Worm (Caenorhabditis elegans) whole organism, young adult: ENCODE measurements around the gene Y54F10BM.21.

ENCODE experiments used
- F23B12.7 ChIP-seq: sonication (generic microtip); optimal IDR thresholded peaks from 2 replicates; lab custom pipeline; 2017; ENCODE audit warnings: missing genetic modification characterization, mild to moderate bottlenecking, missing compliant biosample characterization, antibody characterized with exemption, moderate library complexity; ENCODE audit not compliant: insufficient read depth
- K11D2.4 ChIP-seq: fragments of 200-800 bp; sonication (Bioruptor generic); IDR thresholded peaks from 2 replicates; pipeline ENCODE4 v1.3.6; 2022; ENCODE audit warnings: missing genetic modification reagents, missing genetic modification characterization, missing compliant biosample characterization
- hlh-26 ChIP-seq: fragments of 200-800 bp; sonication (Bioruptor generic); conservative IDR thresholded peaks from 2 replicates; pipeline ENCODE4 v1.3.6; 2022; ENCODE audit warnings: missing genetic modification reagents, missing genetic modification characterization, missing compliant biosample characterization
- hmg-1.2 ChIP-seq: fragments of 200-800 bp; sonication (Bioruptor generic); IDR thresholded peaks from 2 replicates; pipeline ENCODE4 v1.3.6; 2022; ENCODE audit warnings: missing genetic modification reagents, missing genetic modification characterization, missing compliant biosample characterization
- madf-8 ChIP-seq: fragments of 200-800 bp; sonication (Bioruptor generic); conservative IDR thresholded peaks from 2 replicates; pipeline ENCODE4 v1.3.6; 2022; ENCODE audit warnings: missing genetic modification reagents, missing genetic modification characterization, missing compliant biosample characterization
- mel-28 ChIP-seq: sonication (generic microtip); optimal IDR thresholded peaks from 2 replicates; lab custom pipeline; 2016; ENCODE audit warnings: borderline replicate concordance, mild to moderate bottlenecking, missing genetic modification characterization, missing compliant biosample characterization
- nfya-1 ChIP-seq: sonication (generic microtip); optimal IDR thresholded peaks from 2 replicates; lab custom pipeline; 2017; ENCODE audit warnings: antibody characterized with exemption, missing compliant biosample characterization, missing genetic modification characterization, borderline replicate concordance; ENCODE audit not compliant: insufficient read depth
- snpc-4 ChIP-seq, 5 experiments: fragments of 150-350 bp in 1 of 5; sonication (generic microtip) in 4 of 5; optimal IDR thresholded peaks; 2 replicates each; lab custom pipeline; 2014 to 2018; ENCODE audit warnings: missing genetic modification characterization in 5 of 5, missing biosample characterization in 3 of 5, antibody characterized with exemption in 2 of 5, mild to moderate bottlenecking in 2 of 5, missing compliant biosample characterization in 2 of 5, missing genotype in 2 of 5, moderate library complexity in 2 of 5, missing genetic modification reagents in 1 of 5
- somi-1 ChIP-seq: fragments of 200-800 bp; sonication (Bioruptor generic); optimal IDR thresholded peaks from 2 replicates; lab custom pipeline; 2018; ENCODE audit warnings: mild to moderate bottlenecking, missing genetic modification characterization, missing compliant biosample characterization

ce11 chrIII:2253027-2253499, 23.9 kb upstream of the Y54F10BM.21 start, which contains the start of gene fbxa-73:
- TF ChIP-seq F23B12.7 (tag; lab: Kevin White, UChicago) (no peak), somi-1 (GFP tag; lab: Kevin White, UChicago) (no peak), mel-28 (tag; lab: Kevin White, UChicago) (no peak), K11D2.4 (GFP tag; lab: Robert Waterston, UW) (no peak), hlh-26 (no peak), hmg-1.2 (no peak), madf-8 (no peak), nfya-1 (tag; lab: Kevin White, UChicago) (no peak), snpc-4 (GFP tag; optimal IDR thresholded peaks at IDR 0.05; lab: Kevin White, UChicago) (no peak), snpc-4 (tag; optimal IDR thresholded peaks at IDR 0.05; lab: Kevin White, UChicago) (no peak)
